Worm (Caenorhabditis elegans) whole organism, L1 larva: ENCODE data around the gene emb-30.

Source experiments
- C04F5.9 ChIP-seq: sonication (generic microtip); optimal IDR thresholded peaks from 2 replicates; lab custom pipeline; 2016; ENCODE audit warnings: missing genetic modification characterization, missing compliant biosample characterization
- C34B4.2 ChIP-seq: sonication (generic microtip); optimal IDR thresholded peaks from 2 replicates; lab custom pipeline; 2017; ENCODE audit warnings: mild to moderate bottlenecking, missing genetic modification characterization, missing compliant biosample characterization
- Y116A8C.19 ChIP-seq: sonication (generic microtip); optimal IDR thresholded peaks from 2 replicates; lab custom pipeline; 2016; ENCODE audit warnings: missing compliant biosample characterization, missing genetic modification characterization, borderline replicate concordance
- aha-1 ChIP-seq: fragments of 150-350 bp; optimal IDR thresholded peaks from 2 replicates; lab custom pipeline; 2014; ENCODE audit warnings: missing biosample characterization, missing genetic modification characterization
- alr-1 ChIP-seq: fragments of 200-800 bp; sonication (Bioruptor generic); optimal IDR thresholded peaks from 2 replicates; lab custom pipeline; 2018; ENCODE audit warnings: borderline replicate concordance, mild to moderate bottlenecking, missing genetic modification characterization, missing compliant biosample characterization
- aly-2 ChIP-seq: fragments of 150-350 bp; optimal IDR thresholded peaks from 2 replicates; lab custom pipeline; 2014; ENCODE audit warnings: missing biosample characterization, missing genetic modification characterization
- blmp-1 ChIP-seq: fragments of 150-350 bp; optimal IDR thresholded peaks from 2 replicates; lab custom pipeline; 2014; ENCODE audit warnings: missing biosample characterization, missing genetic modification characterization
- ceh-63 ChIP-seq: fragments of 200-800 bp; sonication (Bioruptor generic); optimal IDR thresholded peaks from 2 replicates; lab custom pipeline; 2018; ENCODE audit warnings: mild to moderate bottlenecking, missing genetic modification characterization, missing compliant biosample characterization
- ceh-90 ChIP-seq: sonication (generic microtip); optimal IDR thresholded peaks from 2 replicates; lab custom pipeline; 2016; ENCODE audit warnings: missing genetic modification characterization, missing compliant biosample characterization
- dsc-1 ChIP-seq: sonication (generic microtip); optimal IDR thresholded peaks from 2 replicates; lab custom pipeline; 2016; ENCODE audit warnings: mild to moderate bottlenecking, missing genetic modification characterization, missing compliant biosample characterization
- efl-1 ChIP-seq, 4 experiments: fragments of 150-350 bp; optimal IDR thresholded peaks in 3 of 4; peaks in 1 of 4; 1 replicate in 1 of 4; 2 replicates in 3 of 4; lab custom pipeline; 2014; ENCODE audit warnings: missing biosample characterization in 2 of 4, missing genetic modification characterization in 2 of 4, missing genetic modification reagents in 2 of 4
- elt-2 ChIP-seq: sonication (generic microtip); optimal IDR thresholded peaks from 2 replicates; lab custom pipeline; 2016; ENCODE audit warnings: missing genetic modification characterization, mild to moderate bottlenecking, inconsistent platforms, missing compliant biosample characterization, missing genetic modification reagents
- elt-3 ChIP-seq, 6 experiments: fragments of 150-350 bp in 1 of 6; sonication (generic microtip); optimal IDR thresholded peaks; 2 replicates each; lab custom pipeline; 2017 to 2018; ENCODE audit warnings: missing biosample characterization in 6 of 6, missing genetic modification characterization in 6 of 6, inconsistent platforms in 1 of 6
- ets-5 ChIP-seq: fragments of 200-800 bp; sonication (Bioruptor generic); IDR thresholded peaks from 2 replicates; pipeline ENCODE4 v1.3.6; 2022; ENCODE audit warnings: missing genetic modification characterization, missing compliant biosample characterization
- fkh-8 ChIP-seq: sonication (generic microtip); optimal IDR thresholded peaks from 2 replicates; lab custom pipeline; 2016; ENCODE audit warnings: mild to moderate bottlenecking, missing genetic modification characterization, missing compliant biosample characterization
- hlh-4 ChIP-seq: sonication (generic microtip); optimal IDR thresholded peaks from 2 replicates; lab custom pipeline; 2016; ENCODE audit warnings: mild to moderate bottlenecking, missing genetic modification characterization, missing compliant biosample characterization
- hpl-2 ChIP-seq: fragments of 150-350 bp; optimal IDR thresholded peaks from 2 replicates; lab custom pipeline; 2014; ENCODE audit warnings: missing biosample characterization, missing genetic modification reagents, missing genetic modification characterization
- jun-1 ChIP-seq: fragments of 150-350 bp; optimal IDR thresholded peaks from 2 replicates; lab custom pipeline; 2014; ENCODE audit warnings: missing biosample characterization, missing genetic modification reagents, missing genetic modification characterization
- lin-15B ChIP-seq: fragments of 150-350 bp; sonication (generic microtip); optimal IDR thresholded peaks from 3 replicates; lab custom pipeline; 2014; ENCODE audit warnings: missing biosample characterization, missing genetic modification characterization
- lsy-2 ChIP-seq, 2 experiments: fragments of 150-350 bp; optimal IDR thresholded peaks; 2 replicates each; lab custom pipeline; 2014; ENCODE audit warnings: missing biosample characterization in 2 of 2, missing genetic modification characterization in 2 of 2
- mab-9 ChIP-seq: fragments of 200-800 bp; sonication (Bioruptor generic); IDR thresholded peaks from 2 replicates; pipeline ENCODE4 v1.3.6; 2022; ENCODE audit warnings: missing genetic modification reagents, missing genetic modification characterization, missing compliant biosample characterization
- mef-2 ChIP-seq: fragments of 150-350 bp; optimal IDR thresholded peaks from 2 replicates; lab custom pipeline; 2014; ENCODE audit warnings: missing biosample characterization, missing genetic modification characterization
- nhr-11 ChIP-seq: fragments of 150-350 bp; optimal IDR thresholded peaks from 2 replicates; lab custom pipeline; 2014; ENCODE audit warnings: missing biosample characterization, missing genetic modification characterization
- nhr-12 ChIP-seq: sonication (generic microtip); optimal IDR thresholded peaks from 2 replicates; lab custom pipeline; 2017; ENCODE audit warnings: missing biosample characterization, missing genetic modification characterization
- nhr-19 ChIP-seq: fragments of 200-800 bp; sonication (Bioruptor generic); conservative IDR thresholded peaks from 2 replicates; pipeline ENCODE4 v1.3.6; 2022; ENCODE audit warnings: missing genetic modification characterization, missing compliant biosample characterization
- nhr-237 ChIP-seq: fragments of 150-350 bp; optimal IDR thresholded peaks from 2 replicates; lab custom pipeline; 2014; ENCODE audit warnings: missing biosample characterization, missing genetic modification characterization
- nhr-47 ChIP-seq: sonication (generic microtip); optimal IDR thresholded peaks from 2 replicates; lab custom pipeline; 2016; ENCODE audit warnings: mild to moderate bottlenecking, missing genetic modification characterization, moderate library complexity, missing compliant biosample characterization
- nhr-77 ChIP-seq: fragments of 150-350 bp; optimal IDR thresholded peaks from 2 replicates; lab custom pipeline; 2014; ENCODE audit warnings: missing biosample characterization, missing genetic modification characterization
- nhr-84 ChIP-seq: sonication (generic microtip); optimal IDR thresholded peaks from 2 replicates; lab custom pipeline; 2017; ENCODE audit warnings: missing biosample characterization, missing genetic modification characterization
- nhr-90 ChIP-seq: sonication (generic microtip); optimal IDR thresholded peaks from 2 replicates; lab custom pipeline; 2016; ENCODE audit warnings: mild to moderate bottlenecking, missing genetic modification characterization, missing compliant biosample characterization; ENCODE audit not compliant: poor library complexity
- pag-3 ChIP-seq: sonication (generic microtip); optimal IDR thresholded peaks from 2 replicates; lab custom pipeline; 2017; ENCODE audit warnings: missing genetic modification characterization, mild to moderate bottlenecking, missing compliant biosample characterization, antibody characterized with exemption, borderline replicate concordance; ENCODE audit not compliant: insufficient read depth
- pax-3 ChIP-seq: fragments of 200-800 bp; sonication (Bioruptor generic); optimal IDR thresholded peaks from 2 replicates; lab custom pipeline; 2018; ENCODE audit warnings: mild to moderate bottlenecking, missing genetic modification characterization, moderate library complexity, missing compliant biosample characterization
- rnt-1 ChIP-seq: sonication (generic microtip); optimal IDR thresholded peaks from 2 replicates; lab custom pipeline; 2016; ENCODE audit warnings: mild to moderate bottlenecking, missing genetic modification characterization, moderate library complexity, missing compliant biosample characterization
- sox-4 ChIP-seq: sonication (generic microtip); optimal IDR thresholded peaks from 2 replicates; lab custom pipeline; 2016; ENCODE audit warnings: missing genetic modification characterization, missing compliant biosample characterization
- sptf-1 ChIP-seq: fragments of 150-350 bp; optimal IDR thresholded peaks from 2 replicates; lab custom pipeline; 2014; ENCODE audit warnings: missing biosample characterization, missing genetic modification characterization
- sup-37 ChIP-seq: fragments of 200-800 bp; sonication (Bioruptor generic); optimal IDR thresholded peaks from 2 replicates; lab custom pipeline; 2018; ENCODE audit warnings: mild to moderate bottlenecking, missing genetic modification characterization, missing compliant biosample characterization
- swsn-7 ChIP-seq: sonication (generic microtip); optimal IDR thresholded peaks from 2 replicates; lab custom pipeline; 2016; ENCODE audit warnings: missing genetic modification characterization, missing compliant biosample characterization
- tbx-2 ChIP-seq: sonication (generic microtip); optimal IDR thresholded peaks from 2 replicates; lab custom pipeline; 2016; ENCODE audit warnings: missing genetic modification characterization, missing compliant biosample characterization
- tlp-1 ChIP-seq: fragments of 150-350 bp; optimal IDR thresholded peaks from 2 replicates; lab custom pipeline; 2014; ENCODE audit warnings: missing biosample characterization, missing genetic modification characterization
- unc-130 ChIP-seq: fragments of 150-350 bp; optimal IDR thresholded peaks from 2 replicates; lab custom pipeline; 2017; ENCODE audit warnings: missing biosample characterization, missing genetic modification characterization, inconsistent platforms
- unc-30 ChIP-seq: sonication (generic microtip); optimal IDR thresholded peaks from 2 replicates; lab custom pipeline; 2017; ENCODE audit warnings: missing biosample characterization, missing genetic modification characterization
- vab-15 ChIP-seq: sonication (generic microtip); optimal IDR thresholded peaks from 2 replicates; lab custom pipeline; 2017; ENCODE audit warnings: missing genotype, mild to moderate bottlenecking, missing genetic modification characterization, missing compliant biosample characterization
- xbp-1 ChIP-seq: sonication (generic microtip); optimal IDR thresholded peaks from 2 replicates; lab custom pipeline; 2016; ENCODE audit warnings: missing genetic modification characterization, missing compliant biosample characterization
- zip-4 ChIP-seq: fragments of 200-800 bp; sonication (Bioruptor generic); optimal IDR thresholded peaks from 2 replicates; lab custom pipeline; 2018; ENCODE audit warnings: mild to moderate bottlenecking, missing genetic modification characterization, moderate library complexity, missing compliant biosample characterization
- ztf-4 ChIP-seq: fragments of 150-350 bp; optimal IDR thresholded peaks from 2 replicates; lab custom pipeline; 2014; ENCODE audit warnings: missing biosample characterization, missing genetic modification characterization

emb-30 gene

DNA sequence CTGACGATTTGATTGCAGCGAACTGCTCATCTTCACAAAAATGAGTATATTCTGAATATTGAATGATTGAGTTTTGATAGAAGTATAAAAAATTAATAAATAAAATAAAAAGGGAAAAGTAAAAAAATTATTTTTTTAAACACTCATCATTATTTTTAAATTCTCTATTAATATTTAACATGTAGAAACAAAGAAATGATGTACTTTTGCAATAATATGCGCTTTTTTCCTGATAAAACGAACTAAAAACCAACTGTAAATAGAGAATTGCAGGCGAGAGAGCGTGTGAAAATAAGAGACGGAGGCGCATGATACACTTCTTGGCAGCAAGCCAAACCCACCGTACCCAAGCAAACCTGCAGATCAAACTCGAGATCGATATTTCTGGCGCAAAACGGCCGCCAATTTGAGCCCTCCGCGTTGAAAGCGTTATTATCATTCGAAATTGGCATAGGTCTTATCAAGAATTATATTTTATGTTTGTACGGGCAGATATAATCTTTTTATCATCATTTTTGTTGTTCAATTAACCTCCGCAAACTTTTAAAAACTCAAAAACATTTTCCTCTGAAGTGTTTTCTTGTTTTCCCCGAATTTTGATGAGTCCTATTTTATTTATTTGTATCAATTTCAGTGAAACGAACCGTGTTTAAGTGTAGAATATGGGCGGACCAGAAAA, 14.9 kb upstream of the emb-30 start, which contains the start of the genes rheb-1 and spk-1 (continued):
- TF ChIP-seq elt-2 (tag; lab: Kevin White, UChicago) (peak; percentile 97), vab-15 (peak; percentile 30), nhr-237 (tag; lab: Kevin White, UChicago) (peak; percentile 61), ceh-63 (GFP tag; lab: Kevin White, UChicago) (no peak), ztf-4 (tag; lab: Kevin White, UChicago) (peak; percentile 76), swsn-7 (peak; percentile 90), ceh-90 (tag; lab: Kevin White, UChicago) (no peak), dsc-1 (tag; lab: Kevin White, UChicago) (peak; percentile 85), nhr-47 (tag; lab: Kevin White, UChicago) (peak; percentile 90), elt-3 (tag; optimal IDR thresholded peaks at IDR 0.05; lab: Kevin White, UChicago) (peak in 3 of 6 experiments; percentile 54 to 62 (median 59)), xbp-1 (peak; percentile 87), tbx-2 (tag; lab: Kevin White, UChicago) (peak; percentile 87), hlh-4 (no peak), sox-4 (tag; lab: Kevin White, UChicago) (peak; percentile 8), mab-9 (peak; percentile 60), sup-37 (peak; percentile 57), aly-2 (tag; lab: Kevin White, UChicago) (no peak), C34B4.2 (no peak), sptf-1 (no peak), mef-2 (tag; lab: Kevin White, UChicago) (peak; percentile 79), lin-15B (tag; lab: Kevin White, UChicago) (peak; percentile 61), aha-1 (tag; lab: Kevin White, UChicago) (peak; percentile 11), ets-5 (GFP tag; lab: Robert Waterston, UW) (no peak), nhr-90 (peak; percentile 85), C04F5.9 (tag; lab: Kevin White, UChicago) (peak; percentile 37), nhr-19 (GFP tag; lab: Robert Waterston, UW) (peak; percentile 89), nhr-11 (tag; lab: Kevin White, UChicago) (peak; percentile 58), unc-130 (tag; lab: Kevin White, UChicago) (peak; percentile 81), fkh-8 (peak; percentile 94), nhr-84 (tag; lab: Kevin White, UChicago) (no peak), lsy-2 (tag; optimal IDR thresholded peaks at IDR 0.05; lab: Kevin White, UChicago) (peak; percentile 99), tlp-1 (tag; lab: Kevin White, UChicago) (no peak)

DNA sequence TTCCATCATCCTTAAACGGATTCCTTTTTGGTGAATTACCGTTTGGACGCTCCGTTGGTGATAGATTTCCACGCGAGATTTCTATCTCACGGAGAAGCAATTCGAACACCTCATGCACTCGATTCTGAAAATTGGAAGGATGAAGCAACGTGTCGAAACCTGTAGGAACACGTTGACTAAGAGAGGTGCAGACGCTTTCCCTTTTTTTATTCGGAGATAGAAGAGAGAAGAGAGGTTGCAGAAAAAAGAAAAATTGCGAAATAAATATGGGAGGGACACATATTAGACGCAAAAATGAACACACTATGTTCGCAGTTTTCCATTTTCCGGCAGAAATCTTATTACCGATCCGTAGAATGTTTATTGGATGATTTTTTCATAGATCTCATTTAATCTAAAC, 13.5 kb upstream of the emb-30 start:
- TF ChIP-seq blmp-1 (tag; lab: Kevin White, UChicago) (peak; percentile 68), unc-30 (tag; lab: Kevin White, UChicago) (no peak)

DNA sequence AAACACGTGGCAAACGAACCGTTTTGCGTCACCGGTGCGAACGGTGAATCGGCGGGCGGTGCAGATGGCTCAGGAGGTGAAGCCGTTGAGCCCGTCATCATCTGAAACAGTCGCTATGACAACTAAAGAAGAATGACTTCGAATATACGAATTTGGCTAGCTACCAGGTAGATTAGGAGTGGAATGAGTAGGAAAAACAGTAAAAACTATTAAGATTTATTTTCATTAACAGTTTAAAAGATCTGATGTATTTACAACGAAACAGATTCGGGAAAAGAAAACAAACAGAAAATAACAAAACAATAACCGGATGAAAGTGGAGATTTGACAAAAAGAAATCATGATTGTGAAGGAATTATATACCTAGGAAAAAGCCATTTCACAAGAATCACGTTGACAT, 12.7 kb upstream of the emb-30 start, which contains the start of gene F54C8.7:
TSS of gene F54C8.7 (minus strand) at position 101 of the 400 bp plus-strand sequence.
- TF ChIP-seq nhr-84 (tag; lab: Kevin White, UChicago), result no peak
- TF ChIP-seq nhr-12 (tag; lab: Kevin White, UChicago), result no peak
- TF ChIP-seq zip-4 (GFP tag; lab: Kevin White, UChicago), result no peak
- TF ChIP-seq C34B4.2, result no peak
- no peak for TF ChIP-seq tlp-1 (tag; lab: Kevin White, UChicago)
- TF ChIP-seq nhr-77, result no peak
- TF ChIP-seq efl-1 (optimal IDR thresholded peaks at IDR 0.05; lab: Kevin White, UChicago), result no peak
- TF ChIP-seq efl-1 (GFP tag; optimal IDR thresholded peaks at IDR 0.05 in 1 of 2; lab: Kevin White, UChicago), result no peak
- no peak for TF ChIP-seq pag-3
- no peak for TF ChIP-seq xbp-1
- TF ChIP-seq blmp-1 (tag; lab: Kevin White, UChicago), result no peak
- no peak for TF ChIP-seq jun-1
- no peak for TF ChIP-seq nhr-19 (GFP tag; lab: Robert Waterston, UW)
- no peak for TF ChIP-seq sup-37
- TF ChIP-seq Y116A8C.19 (tag; lab: Kevin White, UChicago), result no peak
- TF ChIP-seq hpl-2, result no peak
- no peak for TF ChIP-seq rnt-1 (tag; lab: Kevin White, UChicago)
- TF ChIP-seq alr-1 (tag; lab: Kevin White, UChicago), result no peak
- no peak for TF ChIP-seq pax-3 (tag; lab: Kevin White, UChicago)
- TF ChIP-seq lin-15B (tag; lab: Kevin White, UChicago), result no peak
